Fruit fly (Drosophila melanogaster) whole organism, embryonic: ENCODE measurements around the gene TfIIA-S.

Experiments
- Antp ChIP-seq: fragments of 200-800 bp; sonication (Bioruptor generic); optimal IDR thresholded peaks from 3 replicates; lab custom pipeline; 2016; ENCODE audit warnings: missing biosample characterization, missing genetic modification characterization
- B-H2 ChIP-seq: fragments of 200-800 bp; sonication (Bioruptor generic); optimal IDR thresholded peaks from 2 replicates; lab custom pipeline; 2018; ENCODE audit warnings: missing biosample characterization, mild to moderate bottlenecking, missing genetic modification characterization
- CG10147 ChIP-seq: fragments of 200-800 bp; sonication (Bioruptor generic); optimal IDR thresholded peaks from 2 replicates; lab custom pipeline; 2019; ENCODE audit warnings: missing biosample characterization, mild to moderate bottlenecking, missing genetic modification characterization, moderate library complexity
- CG10979 ChIP-seq: fragments of 200-800 bp; sonication (Bioruptor generic); optimal IDR thresholded peaks from 2 replicates; lab custom pipeline; 2018; ENCODE audit warnings: missing biosample characterization, mild to moderate bottlenecking, missing genetic modification characterization, moderate library complexity
- CG1233 ChIP-seq: fragments of 200-800 bp; sonication (Bioruptor generic); optimal IDR thresholded peaks from 4 replicates; lab custom pipeline; 2018; ENCODE audit warnings: missing biosample characterization, mild to moderate bottlenecking, missing genetic modification characterization
- CG13624 ChIP-seq: fragments of 200-800 bp; sonication (Bioruptor generic); optimal IDR thresholded peaks from 2 replicates; lab custom pipeline; 2016; ENCODE audit warnings: missing biosample characterization, missing genetic modification characterization
- CG14965 ChIP-seq: fragments of 200-800 bp; sonication (Bioruptor generic); optimal IDR thresholded peaks from 2 replicates; lab custom pipeline; 2016; ENCODE audit warnings: missing biosample characterization, missing genetic modification characterization, borderline replicate concordance
- CG1602 ChIP-seq: fragments of 200-800 bp; sonication (Bioruptor generic); optimal IDR thresholded peaks from 3 replicates; lab custom pipeline; 2016; ENCODE audit warnings: missing biosample characterization, missing genetic modification characterization
- CG2120 ChIP-seq: fragments of 200-800 bp; sonication (Bioruptor generic); optimal IDR thresholded peaks from 3 replicates; lab custom pipeline; 2016; ENCODE audit warnings: missing biosample characterization, missing genetic modification characterization
- CG2712 ChIP-seq: fragments of 200-800 bp; optimal IDR thresholded peaks from 3 replicates; lab custom pipeline; 2019; ENCODE audit warnings: missing biosample characterization, mild to moderate bottlenecking, missing genetic modification characterization, moderate library complexity
- CG31441 ChIP-seq: fragments of 200-800 bp; sonication (Bioruptor generic); IDR thresholded peaks from 2 replicates; pipeline ENCODE4 v1.3.6; 2022; ENCODE audit warnings: missing biosample characterization, missing genetic modification characterization
- CG3163 ChIP-seq: fragments of 200-800 bp; sonication (Bioruptor generic); optimal IDR thresholded peaks from 3 replicates; lab custom pipeline; 2016; ENCODE audit warnings: missing biosample characterization, missing genetic modification characterization
- CG34224 ChIP-seq: fragments of 200-800 bp; sonication (Bioruptor generic); IDR thresholded peaks from 3 replicates; pipeline ENCODE4 v1.3.6; 2022; ENCODE audit warnings: missing biosample characterization, missing genetic modification characterization; ENCODE audit not compliant: partially characterized antibody
- CG3726 ChIP-seq: fragments of 200-800 bp; sonication (Bioruptor generic); IDR thresholded peaks from 3 replicates; pipeline ENCODE4, ENCODE4 v1.3.6; 2022; ENCODE audit warnings: missing biosample characterization, missing genetic modification characterization
- CG5180 ChIP-seq: fragments of 200-800 bp; sonication (Bioruptor generic); optimal IDR thresholded peaks from 3 replicates; lab custom pipeline; 2017; ENCODE audit warnings: missing biosample characterization, missing genetic modification characterization, mild to moderate bottlenecking, moderate library complexity, missing genetic modification reagents
- CG6683 ChIP-seq: fragments of 200-800 bp; sonication (Bioruptor generic); optimal IDR thresholded peaks from 2 replicates; lab custom pipeline; 2017; ENCODE audit warnings: missing biosample characterization, mild to moderate bottlenecking, missing genetic modification characterization, missing genetic modification reagents
- CG7745 ChIP-seq: fragments of 200-800 bp; sonication (Bioruptor generic); optimal IDR thresholded peaks from 2 replicates; lab custom pipeline; 2018; ENCODE audit warnings: missing biosample characterization, mild to moderate bottlenecking, missing genetic modification characterization, moderate library complexity
- CG7839 ChIP-seq: fragments of 200-800 bp; sonication (Bioruptor generic); optimal IDR thresholded peaks from 3 replicates; lab custom pipeline; 2018; ENCODE audit warnings: missing biosample characterization, mild to moderate bottlenecking, missing genetic modification characterization, moderate library complexity
- E2f1 ChIP-seq: fragments of 200-800 bp; sonication (Bioruptor generic); IDR thresholded peaks from 2 replicates; pipeline ENCODE4 v1.3.6; 2022; ENCODE audit warnings: missing biosample characterization, missing genetic modification characterization
- Elba2 ChIP-seq: fragments of 200-800 bp; sonication (Bioruptor generic); optimal IDR thresholded peaks from 3 replicates; lab custom pipeline; 2016; ENCODE audit warnings: missing biosample characterization, missing genetic modification characterization
- Ets65A ChIP-seq: fragments of 200-800 bp; sonication (Bioruptor generic); peaks from one replicate; lab custom pipeline; 2016; ENCODE audit warnings: missing biosample characterization, missing genetic modification characterization
- H2.0 ChIP-seq: fragments of 200-800 bp; sonication (Bioruptor generic); IDR thresholded peaks from 2 replicates; pipeline ENCODE4 v1.3.6; 2022; ENCODE audit warnings: missing biosample characterization, missing genetic modification characterization
- HHEX ChIP-seq: fragments of 200-800 bp; sonication (Bioruptor generic); optimal IDR thresholded peaks from 3 replicates; lab custom pipeline; 2017; ENCODE audit warnings: missing biosample characterization, mild to moderate bottlenecking, missing genetic modification characterization, missing genetic modification reagents
- Hr39 ChIP-seq: fragments of >200 bp; optimal IDR thresholded peaks from 2 replicates; lab custom pipeline; 2017
- Med ChIP-seq: fragments of 200-800 bp; sonication (Bioruptor generic); peaks from one replicate; lab custom pipeline; 2016; ENCODE audit warnings: missing biosample characterization, missing genetic modification characterization, mild to moderate bottlenecking, inconsistent platforms, moderate library complexity
- NC2α ChIP-seq: fragments of 200-800 bp; sonication (Bioruptor generic); optimal IDR thresholded peaks from 2 replicates; lab custom pipeline; 2016; ENCODE audit warnings: missing biosample characterization, missing genetic modification characterization
- Nf-YB ChIP-seq: fragments of 200-800 bp; sonication (Bioruptor generic); optimal IDR thresholded peaks from 3 replicates; lab custom pipeline; 2019; ENCODE audit warnings: missing biosample characterization, mild to moderate bottlenecking, missing genetic modification characterization, moderate library complexity
- Sin3A ChIP-seq: fragments of >200 bp; optimal IDR thresholded peaks from 2 replicates; lab custom pipeline; 2018
- Sry-β ChIP-seq: fragments of 200-800 bp; sonication (Bioruptor generic); optimal IDR thresholded peaks from 2 replicates; lab custom pipeline; 2018; ENCODE audit warnings: missing biosample characterization, mild to moderate bottlenecking, missing genetic modification characterization, moderate library complexity
- ab ChIP-seq: fragments of 200-800 bp; sonication (Bioruptor generic); optimal IDR thresholded peaks from 2 replicates; lab custom pipeline; 2016; ENCODE audit warnings: missing biosample characterization, missing genetic modification characterization
- ap ChIP-seq: fragments of 200-800 bp; sonication (Bioruptor generic); IDR thresholded peaks from 2 replicates; pipeline ENCODE4 v1.3.6; 2022; ENCODE audit warnings: missing biosample characterization, missing genetic modification characterization
- bbx ChIP-seq: fragments of 200-800 bp; sonication (Bioruptor generic); IDR thresholded peaks from 2 replicates; pipeline ENCODE4 v1.3.6; 2022; ENCODE audit warnings: missing biosample characterization, missing genetic modification characterization; ENCODE audit not compliant: partially characterized antibody
- br ChIP-seq: fragments of >200 bp; optimal IDR thresholded peaks from 2 replicates; lab custom pipeline; 2017
- chn ChIP-seq: fragments of 200-800 bp; sonication (Bioruptor generic); optimal IDR thresholded peaks from 2 replicates; lab custom pipeline; 2016; ENCODE audit warnings: missing biosample characterization, missing genetic modification characterization
- da ChIP-seq: fragments of 200-800 bp; sonication (Bioruptor generic); optimal IDR thresholded peaks from 2 replicates; lab custom pipeline; 2016; ENCODE audit warnings: missing biosample characterization, missing genetic modification characterization
- dm ChIP-seq: fragments of 200-800 bp; sonication (Bioruptor generic); optimal IDR thresholded peaks from 3 replicates; lab custom pipeline; 2016; ENCODE audit warnings: missing biosample characterization, missing genetic modification characterization
- dysf ChIP-seq: fragments of 200-800 bp; sonication (Bioruptor generic); IDR thresholded peaks from 3 replicates; pipeline ENCODE4 v1.3.6; 2022; ENCODE audit warnings: missing biosample characterization, missing genetic modification characterization
- ems ChIP-seq: fragments of 200-800 bp; sonication (Bioruptor generic); optimal IDR thresholded peaks from 3 replicates; lab custom pipeline; 2016; ENCODE audit warnings: missing biosample characterization, missing genetic modification characterization
- exex ChIP-seq: fragments of 200-800 bp; sonication (Bioruptor generic); optimal IDR thresholded peaks from 4 replicates; lab custom pipeline; 2018; ENCODE audit warnings: missing biosample characterization, mild to moderate bottlenecking, missing genetic modification characterization, moderate library complexity
- fru ChIP-seq: fragments of >200 bp; optimal IDR thresholded peaks from 2 replicates; lab custom pipeline; 2017
- ham ChIP-seq: fragments of 200-800 bp; sonication (Bioruptor generic); IDR thresholded peaks from 2 replicates; pipeline ENCODE4 v1.3.6; 2022; ENCODE audit warnings: missing biosample characterization, missing genetic modification characterization
- hth ChIP-seq: fragments of >200 bp; optimal IDR thresholded peaks from 2 replicates; lab custom pipeline; 2017; ENCODE audit warnings: inconsistent platforms
- insv ChIP-seq, 2 experiments: fragments of 200-800 bp; sonication (Bioruptor generic); optimal IDR thresholded peaks; 3 replicates each; lab custom pipeline; 2016 to 2018; ENCODE audit warnings: missing biosample characterization in 2 of 2, missing genetic modification characterization in 2 of 2
- ken ChIP-seq: fragments of 200-800 bp; sonication (Bioruptor generic); IDR thresholded peaks from 3 replicates; pipeline ENCODE4 v1.3.6; 2022; ENCODE audit warnings: missing biosample characterization, missing genetic modification characterization
- pfk ChIP-seq: fragments of 200-800 bp; sonication (Bioruptor generic); optimal IDR thresholded peaks from 2 replicates; lab custom pipeline; 2018; ENCODE audit warnings: missing biosample characterization, mild to moderate bottlenecking, missing genetic modification characterization, moderate library complexity
- run ChIP-seq: fragments of 200-800 bp; sonication (Bioruptor generic); optimal IDR thresholded peaks from 3 replicates; lab custom pipeline; 2018; ENCODE audit warnings: missing biosample characterization, mild to moderate bottlenecking, missing genetic modification characterization
- shn ChIP-seq: fragments of 200-800 bp; sonication (Bioruptor generic); optimal IDR thresholded peaks from 3 replicates; lab custom pipeline; 2016; ENCODE audit warnings: missing biosample characterization, missing genetic modification characterization
- tin ChIP-seq: fragments of 200-800 bp; sonication (Bioruptor generic); optimal IDR thresholded peaks from 3 replicates; lab custom pipeline; 2016; ENCODE audit warnings: missing biosample characterization, missing genetic modification characterization
- twi ChIP-seq: fragments of 200-800 bp; optimal IDR thresholded peaks from 2 replicates; lab custom pipeline; 2019; ENCODE audit warnings: missing biosample characterization, mild to moderate bottlenecking, missing genetic modification characterization, moderate library complexity
- tx ChIP-seq: fragments of 200-800 bp; sonication (Bioruptor generic); optimal IDR thresholded peaks from 2 replicates; lab custom pipeline; 2016; ENCODE audit warnings: missing biosample characterization, missing genetic modification characterization
- wek ChIP-seq: fragments of 200-800 bp; sonication (Bioruptor generic); optimal IDR thresholded peaks from 3 replicates; lab custom pipeline; 2018; ENCODE audit warnings: missing biosample characterization, mild to moderate bottlenecking, missing genetic modification characterization, moderate library complexity

Gene TfIIA-S

dm6 chr3R:23933684-23934575, 43.1 kb upstream of the TfIIA-S start, which contains the start of gene CG5854 (continued):
- no peak for TF ChIP-seq B-H2 (GFP tag; lab: Kevin White, UChicago)
- TF ChIP-seq CG14965 (GFP tag; lab: Kevin White, UChicago): no peak
- TF ChIP-seq ems (GFP tag; lab: Kevin White, UChicago): peak; percentile 78
- TF ChIP-seq ap (GFP tag; lab: Robert Waterston, UW): peak; percentile 75
- peak; percentile 51 for TF ChIP-seq CG5180
- TF ChIP-seq CG34224 (GFP tag; lab: Robert Waterston, UW): no peak
- TF ChIP-seq H2.0 (GFP tag; lab: Robert Waterston, UW): peak; percentile 76
- peak; percentile 74 for TF ChIP-seq Antp (GFP tag; lab: Kevin White, UChicago)
- peak; percentile 15 for TF ChIP-seq twi (tag; lab: Kevin White, UChicago)
- peak; percentile 77 for TF ChIP-seq tin (GFP tag; lab: Kevin White, UChicago)
- peak; percentile 28 for TF ChIP-seq CG13624 (GFP tag; lab: Kevin White, UChicago)
- TF ChIP-seq Hr39 (lab: Kevin White, UChicago): no peak
- TF ChIP-seq ham: no peak
- TF ChIP-seq wek: peak; percentile 42
- peak; percentile 64 for TF ChIP-seq tx
- peak; percentile 23 for TF ChIP-seq CG3163
- no peak; the same call in 1 of the 2 replicates for TF ChIP-seq bbx (GFP tag; lab: Robert Waterston, UW)
- TF ChIP-seq exex (tag; lab: Kevin White, UChicago): no peak
- no peak for TF ChIP-seq fru
- TF ChIP-seq Sry-β (GFP tag; lab: Kevin White, UChicago): no peak
- TF ChIP-seq CG3726 (GFP tag; lab: Robert Waterston, UW): peak; percentile 70; the same call in 1 of the 3 replicates
- peak; percentile 66 for TF ChIP-seq CG1233 (GFP tag; lab: Kevin White, UChicago)
- TF ChIP-seq Elba2 (GFP tag; lab: Kevin White, UChicago): no peak
- TF ChIP-seq Ets65A (GFP tag; lab: Kevin White, UChicago): peak; percentile 86
- TF ChIP-seq ken (GFP tag; lab: Robert Waterston, UW): peak; percentile 85
- TF ChIP-seq dm: peak; percentile 4
- TF ChIP-seq CG10147: peak; percentile 62
- TF ChIP-seq run (tag; lab: Kevin White, UChicago): peak; percentile 38
- peak; percentile 59 for TF ChIP-seq CG2120
- TF ChIP-seq chn (GFP tag; lab: Kevin White, UChicago): peak; percentile 82
- TF ChIP-seq Nf-YB (GFP tag; lab: Kevin White, UChicago): peak; percentile 55
- TF ChIP-seq CG7745: no peak
- TF ChIP-seq ab: peak; percentile 16
- peak; percentile 70 for TF ChIP-seq CG7839
- no peak for TF ChIP-seq pfk (GFP tag; lab: Kevin White, UChicago)
- no peak for TF ChIP-seq hth (lab: Kevin White, UChicago)
- TF ChIP-seq insv (GFP tag; optimal IDR thresholded peaks at IDR 0.05; lab: Kevin White, UChicago): no peak
- TF ChIP-seq CG1602 (GFP tag; lab: Kevin White, UChicago): peak; percentile 39
- peak; percentile 75 for TF ChIP-seq CG2712 (tag; lab: Kevin White, UChicago)
- peak; percentile 53; the same call in 1 of the 2 replicates for TF ChIP-seq E2f1 (GFP tag; lab: Robert Waterston, UW)
- TF ChIP-seq Sin3A (lab: Kevin White, UChicago): peak; percentile 61
- peak; percentile 71 for TF ChIP-seq CG31441
- TF ChIP-seq NC2α (GFP tag; lab: Kevin White, UChicago): peak; percentile 68
- TF ChIP-seq CG10979: peak; percentile 73
- peak; percentile 96 for TF ChIP-seq Med (GFP tag; lab: Kevin White, UChicago)
- TF ChIP-seq da (GFP tag; lab: Kevin White, UChicago): peak; percentile 42
- no peak for TF ChIP-seq br
- no peak for TF ChIP-seq CG6683 (GFP tag; lab: Kevin White, UChicago)
- TF ChIP-seq shn (GFP tag; lab: Kevin White, UChicago): peak; percentile 38
- TF ChIP-seq HHEX (GFP tag; lab: Kevin White, UChicago): peak; percentile 79
- peak; percentile 80 for TF ChIP-seq dysf
